Worm (Caenorhabditis elegans): Measurements from ENCODE around the gene fbxc-52.

DNA sequence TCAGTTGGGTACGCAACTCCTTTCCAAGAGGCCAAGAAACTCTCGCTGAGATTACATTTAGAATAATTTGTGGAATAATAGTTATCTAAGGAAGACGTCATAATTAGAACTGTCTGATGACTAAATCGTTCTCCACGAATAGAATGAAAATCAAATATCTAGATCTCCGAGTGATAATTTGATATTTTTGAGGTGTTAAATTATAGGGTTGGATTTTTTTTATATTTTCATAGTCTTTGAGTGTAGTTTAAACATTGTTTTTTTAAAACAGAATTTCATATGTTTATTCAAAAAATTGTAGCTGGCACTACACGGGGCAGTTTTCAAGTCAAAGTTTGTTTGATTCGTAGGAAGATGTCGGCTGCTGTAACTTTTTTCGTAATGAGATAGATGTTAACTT, 606 bp upstream of the fbxc-52 start, which contains the start of gene srh-99:
- no peak for TF ChIP-seq flh-1 (GFP tag; optimal IDR thresholded peaks at IDR 0.05)
- no peak for TF ChIP-seq pha-4 (tag; optimal IDR thresholded peaks at IDR 0.05)
- TF ChIP-seq unc-39 (tag; optimal IDR thresholded peaks at IDR 0.05), result no peak
- TF ChIP-seq elt-1 (tag; optimal IDR thresholded peaks at IDR 0.05; ENCODE audit: borderline replicate concordance, insufficient read depth), result no peak
- TF ChIP-seq ztf-11 (tag; optimal IDR thresholded peaks at IDR 0.05), result no peak
- no peak for TF ChIP-seq unc-62 (GFP tag; optimal IDR thresholded peaks at IDR 0.05)
